Worm (Caenorhabditis elegans) whole organism, L4 larva: Measurements from ENCODE around the gene Y50D4C.5.

Source experiments
- D1046.2 ChIP-seq: fragments of 200-800 bp; sonication (Bioruptor generic); IDR thresholded peaks from 2 replicates; pipeline ENCODE4 v1.3.6; 2022; ENCODE audit warnings: missing genetic modification characterization, missing compliant biosample characterization
- F49E8.2 ChIP-seq: sonication (generic microtip); optimal IDR thresholded peaks from 2 replicates; lab custom pipeline; 2016; ENCODE audit warnings: missing compliant biosample characterization, mild to moderate bottlenecking, missing genetic modification characterization, borderline replicate concordance
- R02D3.7 ChIP-seq: fragments of 150-350 bp; sonication (generic microtip); optimal IDR thresholded peaks from 3 replicates; lab custom pipeline; 2014; ENCODE audit warnings: missing biosample characterization, missing genetic modification characterization
- ZK337.2 ChIP-seq: fragments of 200-800 bp; sonication (Bioruptor generic); IDR thresholded peaks from 2 replicates; pipeline ENCODE4 v1.3.6; 2022; ENCODE audit warnings: missing genetic modification reagents, missing genetic modification characterization, missing compliant biosample characterization
- aha-1 ChIP-seq: fragments of 150-350 bp; peaks from one replicate; lab custom pipeline; 2014; ENCODE audit warnings: missing biosample characterization, missing genetic modification characterization
- daf-12 ChIP-seq: fragments of 150-350 bp; optimal IDR thresholded peaks from 2 replicates; lab custom pipeline; 2014; ENCODE audit warnings: missing biosample characterization, missing genetic modification reagents, missing genetic modification characterization
- dpl-1 ChIP-seq: fragments of 150-350 bp; optimal IDR thresholded peaks from 2 replicates; lab custom pipeline; 2014; ENCODE audit warnings: missing biosample characterization, missing genetic modification reagents, missing genetic modification characterization
- lim-7 ChIP-seq: fragments of 200-800 bp; sonication (Bioruptor generic); IDR thresholded peaks from 2 replicates; pipeline ENCODE4 v1.3.6; 2022; ENCODE audit warnings: missing genetic modification characterization, missing compliant biosample characterization
- mep-1 ChIP-seq: fragments of 150-350 bp; sonication (generic microtip); optimal IDR thresholded peaks from 3 replicates; lab custom pipeline; 2014; ENCODE audit warnings: missing biosample characterization, missing genetic modification characterization
- nhr-76 ChIP-seq: fragments of 150-350 bp; optimal IDR thresholded peaks from 2 replicates; lab custom pipeline; 2014; ENCODE audit warnings: missing biosample characterization, missing genetic modification characterization
- nhr-77 ChIP-seq: fragments of 150-350 bp; optimal IDR thresholded peaks from 2 replicates; lab custom pipeline; 2014; ENCODE audit warnings: missing biosample characterization, missing genetic modification characterization
- snpc-4 ChIP-seq: fragments of 150-350 bp; optimal IDR thresholded peaks from 2 replicates; lab custom pipeline; 2014; ENCODE audit warnings: missing biosample characterization, missing genetic modification characterization
- unc-62 ChIP-seq, 3 experiments: fragments of 150-350 bp in 1 of 3; sonication (generic microtip); optimal IDR thresholded peaks in 2 of 3; peaks in 1 of 3; 1 replicate in 1 of 3; 2 replicates in 2 of 3; lab custom pipeline; 2014 to 2017; ENCODE audit warnings: missing biosample characterization in 3 of 3, missing genetic modification characterization in 3 of 3, missing genetic modification reagents in 3 of 3, missing genotype in 1 of 3

DNA sequence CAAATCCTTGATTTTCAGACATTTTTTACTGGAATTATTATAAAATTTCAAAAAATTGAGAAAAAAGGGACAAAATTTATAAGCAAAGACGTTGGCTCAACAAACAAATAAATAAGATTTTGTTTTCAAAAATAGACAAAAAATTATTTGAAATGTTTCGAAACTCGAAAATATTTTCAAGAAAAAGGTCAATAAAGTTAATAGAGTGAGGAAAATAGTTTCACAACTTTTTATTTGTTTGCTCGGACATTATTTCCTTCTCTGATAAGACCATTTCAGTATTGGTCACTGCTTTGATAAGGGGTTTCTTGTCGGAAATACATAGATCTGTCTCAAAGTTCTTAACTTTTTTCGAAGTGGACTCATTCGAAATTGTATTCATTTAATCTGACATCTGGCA lies 23.5 kb upstream of the Y50D4C.5 start, which contains the start of gene R09A1.3:
- TF ChIP-seq dpl-1 = no peak
- no peak for TF ChIP-seq nhr-77 (tag; lab: Kevin White, UChicago)
- TF ChIP-seq unc-62 (GFP tag; optimal IDR thresholded peaks at IDR 0.05 in 1 of 2; lab: Kevin White, UChicago) = no peak
- no peak for TF ChIP-seq unc-62 (tag; optimal IDR thresholded peaks at IDR 0.05; lab: Kevin White, UChicago)
- TF ChIP-seq lim-7 (GFP tag; lab: Robert Waterston, UW) = no peak
- no peak for TF ChIP-seq daf-12 (tag; lab: Kevin White, UChicago)
- TF ChIP-seq F49E8.2 (tag; lab: Kevin White, UChicago) = no peak
- no peak for TF ChIP-seq nhr-76 (tag; lab: Kevin White, UChicago)
- TF ChIP-seq mep-1 (tag; lab: Kevin White, UChicago) = no peak
- no peak for TF ChIP-seq aha-1 (tag; lab: Kevin White, UChicago)
- no peak for TF ChIP-seq snpc-4 (tag; lab: Kevin White, UChicago)
- no peak for TF ChIP-seq D1046.2
- no peak for TF ChIP-seq ZK337.2 (GFP tag; lab: Robert Waterston, UW)
- TF ChIP-seq R02D3.7 (tag; lab: Kevin White, UChicago) = no peak
